Fruit fly (Drosophila melanogaster): Measurements from ENCODE around the gene CG17721.

The CG17721 gene

DNA sequence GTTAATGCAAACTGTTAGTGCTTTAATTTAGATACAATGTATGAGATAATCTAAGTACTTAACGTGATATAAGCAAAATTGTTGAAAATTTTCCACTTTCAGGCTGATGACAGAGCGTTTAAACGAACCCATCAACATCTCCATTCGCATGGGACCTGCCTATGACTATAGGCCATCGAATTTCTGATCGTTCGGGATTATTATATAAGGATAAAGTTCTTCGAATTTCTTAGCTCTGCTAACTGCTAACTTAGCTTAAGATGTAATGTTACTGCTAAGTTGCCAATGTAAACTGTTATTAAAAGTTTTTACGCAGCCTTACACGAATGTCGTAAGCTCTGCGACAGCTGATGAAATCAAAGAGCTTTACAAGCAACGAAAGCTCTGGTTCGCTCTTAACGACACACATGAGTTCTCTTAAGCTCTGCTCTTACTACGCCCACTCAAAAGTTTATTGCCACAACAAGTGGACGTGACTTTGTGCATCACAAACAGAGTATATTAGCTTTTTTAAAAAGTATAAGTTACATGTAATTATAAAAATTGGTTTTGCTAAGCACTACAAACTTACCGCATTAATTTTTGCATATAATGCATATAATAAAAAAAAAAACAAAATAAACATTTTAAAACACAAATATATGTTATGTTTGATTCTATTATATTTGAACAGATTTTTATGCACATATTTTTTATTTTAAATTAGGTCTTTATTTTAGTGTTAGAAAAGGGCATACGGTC, 38.1 kb upstream of the CG17721 start (continued):
- TF ChIP-seq chif (GFP tag; optimal IDR thresholded peaks at IDR 0.05) = peak; percentile 69 to 88
- peak; percentile 66 for TF ChIP-seq CG31365 (tag; optimal IDR thresholded peaks at IDR 0.05)
- TF ChIP-seq tgo (GFP tag; IDR thresholded peaks at IDR 0.05) = peak; percentile 99
- peak; percentile 97 for TF ChIP-seq nau (GFP tag; optimal IDR thresholded peaks at IDR 0.05)
- no peak for TF ChIP-seq tna (GFP tag; IDR thresholded peaks at IDR 0.05; ENCODE audit: partially characterized antibody)
- TF ChIP-seq slou (GFP tag; optimal IDR thresholded peaks at IDR 0.05) = peak; percentile 98
- peak; percentile 99 for TF ChIP-seq CG11504 (tag; optimal IDR thresholded peaks at IDR 0.05)
- peak; percentile 100 for TF ChIP-seq CG7556 (GFP tag; optimal IDR thresholded peaks at IDR 0.05)
- TF ChIP-seq CG32532 (GFP tag; IDR thresholded peaks at IDR 0.05) = peak; percentile 99
- TF ChIP-seq CG8281 (tag; optimal IDR thresholded peaks at IDR 0.05) = peak; percentile 93
- TF ChIP-seq Hr51 (GFP tag; optimal IDR thresholded peaks at IDR 0.05) = peak; percentile 93 to 100
- peak; percentile 61 for TF ChIP-seq CG1603 (tag; optimal IDR thresholded peaks at IDR 0.05)
- TF ChIP-seq ara (GFP tag; IDR thresholded peaks at IDR 0.05) = peak; percentile 96
- TF ChIP-seq Lpt (GFP tag; optimal IDR thresholded peaks at IDR 0.05) = no peak
- peak; percentile 81 for TF ChIP-seq pnt (GFP tag; optimal IDR thresholded peaks at IDR 0.05)
- peak; percentile 72 for TF ChIP-seq Hey (tag; optimal IDR thresholded peaks at IDR 0.05)
- no peak for TF ChIP-seq hbn (GFP tag; IDR thresholded peaks at IDR 0.05; ENCODE audit: partially characterized antibody)
- TF ChIP-seq CG43689 (GFP tag; IDR thresholded peaks at IDR 0.05) = peak; percentile 95
- TF ChIP-seq Hmx (GFP tag; optimal IDR thresholded peaks at IDR 0.05) = peak; percentile 82
- peak; percentile 96 for TF ChIP-seq CG2889 (GFP tag; IDR thresholded peaks at IDR 0.05)
- TF ChIP-seq Vsx1 (GFP tag; optimal IDR thresholded peaks at IDR 0.05) = peak; percentile 96
- peak; percentile 98 for TF ChIP-seq vvl (GFP tag; IDR thresholded peaks at IDR 0.05)
- TF ChIP-seq ken (GFP tag; IDR thresholded peaks at IDR 0.05) = peak; percentile 96
- peak; percentile 82 for TF ChIP-seq CG4707 (GFP tag; optimal IDR thresholded peaks at IDR 0.05)
- peak; percentile 98 for TF ChIP-seq CG11093 (GFP tag; IDR thresholded peaks at IDR 0.05)
- no peak for TF ChIP-seq Elba2 (GFP tag; optimal IDR thresholded peaks at IDR 0.05)
- TF ChIP-seq CG31441 (GFP tag; IDR thresholded peaks at IDR 0.05) = peak; percentile 100
- peak; percentile 93 for TF ChIP-seq CG10274 (GFP tag; optimal IDR thresholded peaks at IDR 0.05)
- peak; percentile 90 for TF ChIP-seq ems (GFP tag; optimal IDR thresholded peaks at IDR 0.05)
- TF ChIP-seq sob (GFP tag; IDR thresholded peaks at IDR 0.05) = peak; percentile 99
- TF ChIP-seq kni (GFP tag; optimal IDR thresholded peaks at IDR 0.05) = peak; percentile 92
- no peak for TF ChIP-seq prd (optimal IDR thresholded peaks at IDR 0.05)
- TF ChIP-seq prd (GFP tag; IDR thresholded peaks at IDR 0.05) = peak; percentile 98
- TF ChIP-seq pzg (GFP tag; optimal IDR thresholded peaks at IDR 0.05) = peak; percentile 4
- TF ChIP-seq CG7963 (GFP tag; IDR thresholded peaks at IDR 0.05; ENCODE audit: partially characterized antibody) = no peak
- peak; percentile 97 for TF ChIP-seq Fer2 (tag; optimal IDR thresholded peaks at IDR 0.05)
- peak; percentile 29 for TF ChIP-seq p53 (GFP tag; optimal IDR thresholded peaks at IDR 0.05)
- TF ChIP-seq CG7786 (GFP tag; optimal IDR thresholded peaks at IDR 0.05) = peak; percentile 86
- TF ChIP-seq eyg (GFP tag; optimal IDR thresholded peaks at IDR 0.05) = no peak
- TF ChIP-seq bsh (GFP tag; optimal IDR thresholded peaks at IDR 0.05) = peak in 1 of 2 experiments; percentile 98
- no peak for TF ChIP-seq pita (GFP tag; optimal IDR thresholded peaks at IDR 0.05)
- TF ChIP-seq lmd (GFP tag; IDR thresholded peaks at IDR 0.05) = peak; percentile 99
- TF ChIP-seq dmrt11E (tag; optimal IDR thresholded peaks at IDR 0.05) = peak; percentile 90
- peak; percentile 100 for TF ChIP-seq Ssrp (tag; optimal IDR thresholded peaks at IDR 0.05)
- peak; percentile 57 for TF ChIP-seq wek (GFP tag; optimal IDR thresholded peaks at IDR 0.05)
- TF ChIP-seq CG7271 (tag; optimal IDR thresholded peaks at IDR 0.05) = peak; percentile 85
- peak; percentile 70 for TF ChIP-seq CG15073 (GFP tag; optimal IDR thresholded peaks at IDR 0.05)
- TF ChIP-seq gcm (GFP tag; optimal IDR thresholded peaks at IDR 0.05) = peak; percentile 97
- no peak for TF ChIP-seq hb (GFP tag; IDR thresholded peaks at IDR 0.05; ENCODE audit: partially characterized antibody)
